Worm (Caenorhabditis elegans) whole organism, L3 larva: ENCODE data around the gene F40G12.10.

Experiments used
- R02D3.7 ChIP-seq: fragments of 150-350 bp; optimal IDR thresholded peaks from 2 replicates; lab custom pipeline; 2014; ENCODE audit warnings: missing biosample characterization, missing genetic modification characterization
- ceh-82 ChIP-seq: fragments of 150-350 bp; optimal IDR thresholded peaks from 2 replicates; lab custom pipeline; 2014; ENCODE audit warnings: missing biosample characterization, missing genetic modification characterization
- ceh-9 ChIP-seq: sonication (generic microtip); optimal IDR thresholded peaks from 2 replicates; lab custom pipeline; 2018; ENCODE audit warnings: missing biosample characterization, missing genetic modification characterization
- egl-27 ChIP-seq: sonication (generic microtip); optimal IDR thresholded peaks from 4 replicates; lab custom pipeline; 2017; ENCODE audit warnings: missing biosample characterization, missing genetic modification reagents, missing genetic modification characterization
- elt-2 ChIP-seq: sonication (generic microtip); optimal IDR thresholded peaks from 2 replicates; lab custom pipeline; 2016; ENCODE audit warnings: missing genetic modification reagents, mild to moderate bottlenecking, missing genetic modification characterization, missing compliant biosample characterization
- fkh-10 ChIP-seq: sonication (generic microtip); optimal IDR thresholded peaks from 2 replicates; lab custom pipeline; 2017; ENCODE audit warnings: missing biosample characterization, missing genetic modification reagents, missing genetic modification characterization
- fos-1 ChIP-seq: fragments of 150-350 bp; optimal IDR thresholded peaks from 2 replicates; lab custom pipeline; 2014; ENCODE audit warnings: missing biosample characterization, missing genetic modification characterization
- hmg-11 ChIP-seq: sonication (generic microtip); optimal IDR thresholded peaks from 2 replicates; lab custom pipeline; 2016; ENCODE audit warnings: missing genetic modification characterization, missing compliant biosample characterization
- lin-15B ChIP-seq: fragments of 150-350 bp; optimal IDR thresholded peaks from 2 replicates; lab custom pipeline; 2014; ENCODE audit warnings: missing biosample characterization, missing genetic modification characterization
- lin-39 ChIP-seq: fragments of 150-350 bp; optimal IDR thresholded peaks from 2 replicates; lab custom pipeline; 2018; ENCODE audit warnings: missing biosample characterization, missing genetic modification reagents, missing genetic modification characterization
- nhr-237 ChIP-seq: fragments of 150-350 bp; optimal IDR thresholded peaks from 2 replicates; lab custom pipeline; 2014; ENCODE audit warnings: missing biosample characterization, missing genetic modification characterization
- nhr-25 ChIP-seq: sonication (generic microtip); optimal IDR thresholded peaks from 2 replicates; lab custom pipeline; 2017; ENCODE audit warnings: missing biosample characterization, missing genetic modification characterization
- nhr-28 ChIP-seq: fragments of 150-350 bp; optimal IDR thresholded peaks from 2 replicates; lab custom pipeline; 2014; ENCODE audit warnings: missing biosample characterization, missing genetic modification characterization
- nhr-76 ChIP-seq: fragments of 150-350 bp; sonication (generic microtip); optimal IDR thresholded peaks from 5 replicates; lab custom pipeline; 2014; ENCODE audit warnings: missing biosample characterization, missing genetic modification characterization
- sea-2 ChIP-seq: fragments of 150-350 bp; sonication (generic microtip); optimal IDR thresholded peaks from 4 replicates; lab custom pipeline; 2014; ENCODE audit warnings: missing biosample characterization, missing genetic modification reagents, missing genetic modification characterization
- unc-39 ChIP-seq: sonication (generic microtip); optimal IDR thresholded peaks from 4 replicates; lab custom pipeline; 2017; ENCODE audit warnings: missing biosample characterization, missing genetic modification characterization
- unc-62 ChIP-seq: fragments of 150-350 bp; sonication (generic microtip); optimal IDR thresholded peaks from 4 replicates; lab custom pipeline; 2014; ENCODE audit warnings: missing biosample characterization, missing genetic modification reagents, missing genetic modification characterization
- zag-1 ChIP-seq: fragments of 150-350 bp; optimal IDR thresholded peaks from 2 replicates; lab custom pipeline; 2014; ENCODE audit warnings: missing biosample characterization, missing genetic modification characterization
- ztf-11 ChIP-seq: fragments of 150-350 bp; optimal IDR thresholded peaks from 2 replicates; lab custom pipeline; 2014; ENCODE audit warnings: missing biosample characterization, missing genetic modification characterization

F40G12.10 gene

ce11 chrV:14334901-14335300 lies 51.6 kb downstream of the F40G12.10 start, which contains the start of gene srm-5:
srm-5 (plus strand) TSS chrV:14335201.
- TF ChIP-seq zag-1 (no peak), unc-39 (no peak), lin-39 (tag; lab: Kevin White, UChicago) (no peak), ztf-11 (no peak), sea-2 (no peak), R02D3.7 (tag; lab: Kevin White, UChicago) (no peak), fos-1 (tag; lab: Kevin White, UChicago) (no peak), nhr-25 (tag; lab: Kevin White, UChicago) (no peak), elt-2 (tag; lab: Kevin White, UChicago) (no peak), nhr-237 (tag; lab: Kevin White, UChicago) (no peak), ceh-82 (no peak), fkh-10 (GFP tag; lab: Kevin White, UChicago) (no peak), unc-62 (no peak), lin-15B (tag; lab: Kevin White, UChicago) (no peak), egl-27 (tag; lab: Kevin White, UChicago) (no peak), hmg-11 (no peak), nhr-76 (tag; lab: Kevin White, UChicago) (no peak), nhr-28 (no peak), ceh-9 (tag; lab: Kevin White, UChicago) (no peak)
